Fruit fly (Drosophila melanogaster) whole organism, embryonic: ENCODE measurements around the gene Iyd.
A peak's percentile ranks its signal among the peaks of the same experiment; 100 is the strongest.

Source experiments
- CG11560 ChIP-seq: fragments of 200-800 bp; sonication (Bioruptor generic); IDR thresholded peaks from 3 replicates; pipeline ENCODE4 v1.3.6; 2022; ENCODE audit warnings: missing biosample characterization, missing genetic modification characterization
- CG11723 ChIP-seq: fragments of 200-800 bp; sonication (Bioruptor generic); optimal IDR thresholded peaks from 2 replicates; lab custom pipeline; 2017; ENCODE audit warnings: missing biosample characterization, mild to moderate bottlenecking, missing genetic modification characterization
- CG12769 ChIP-seq: fragments of 200-800 bp; sonication (Bioruptor generic); optimal IDR thresholded peaks from 2 replicates; lab custom pipeline; 2019; ENCODE audit warnings: missing biosample characterization, mild to moderate bottlenecking, missing genetic modification characterization, moderate library complexity
- CG13296 ChIP-seq: fragments of 200-800 bp; sonication (Bioruptor generic); optimal IDR thresholded peaks from 3 replicates; lab custom pipeline; 2018; ENCODE audit warnings: missing biosample characterization, mild to moderate bottlenecking, missing genetic modification characterization
- CG13624 ChIP-seq: fragments of 200-800 bp; sonication (Bioruptor generic); optimal IDR thresholded peaks from 2 replicates; lab custom pipeline; 2016; ENCODE audit warnings: missing biosample characterization, missing genetic modification characterization
- CG30431 ChIP-seq: fragments of 200-800 bp; sonication (Bioruptor generic); optimal IDR thresholded peaks from 2 replicates; lab custom pipeline; 2017; ENCODE audit warnings: missing biosample characterization, missing genetic modification characterization
- CG3847 ChIP-seq: fragments of 200-800 bp; sonication (Bioruptor generic); IDR thresholded peaks from 2 replicates; pipeline ENCODE4 v1.3.6; 2022; ENCODE audit warnings: missing biosample characterization, missing genetic modification characterization
- CG4424 ChIP-seq: fragments of 200-800 bp; sonication (Bioruptor generic); optimal IDR thresholded peaks from 3 replicates; lab custom pipeline; 2016; ENCODE audit warnings: missing biosample characterization, missing genetic modification characterization
- CG4854 ChIP-seq: fragments of 200-800 bp; sonication (Bioruptor generic); optimal IDR thresholded peaks from 2 replicates; lab custom pipeline; 2016; ENCODE audit warnings: missing biosample characterization, missing genetic modification characterization, inconsistent platforms
- CG9817 ChIP-seq: fragments of 200-800 bp; sonication (Bioruptor generic); optimal IDR thresholded peaks from 2 replicates; lab custom pipeline; 2018; ENCODE audit warnings: missing biosample characterization, mild to moderate bottlenecking, missing genetic modification characterization, moderate library complexity
- E2f1 ChIP-seq: fragments of 200-800 bp; sonication (Bioruptor generic); IDR thresholded peaks from 2 replicates; pipeline ENCODE4 v1.3.6; 2022; ENCODE audit warnings: missing biosample characterization, missing genetic modification characterization
- Hey ChIP-seq: fragments of 200-800 bp; sonication (Bioruptor generic); optimal IDR thresholded peaks from 3 replicates; lab custom pipeline; 2018; ENCODE audit warnings: missing biosample characterization, mild to moderate bottlenecking, missing genetic modification characterization
- Hmx ChIP-seq: fragments of 200-800 bp; sonication (Bioruptor generic); optimal IDR thresholded peaks from 2 replicates; lab custom pipeline; 2016; ENCODE audit warnings: missing biosample characterization, missing genetic modification characterization
- Jarid2 ChIP-seq: fragments of 200-800 bp; sonication (Bioruptor generic); optimal IDR thresholded peaks from 3 replicates; lab custom pipeline; 2017; ENCODE audit warnings: mild to moderate bottlenecking, missing biosample characterization, missing genetic modification reagents, missing genetic modification characterization
- MTF-1 ChIP-seq: fragments of 200-800 bp; sonication (Bioruptor generic); optimal IDR thresholded peaks from 2 replicates; lab custom pipeline; 2018; ENCODE audit warnings: missing biosample characterization, mild to moderate bottlenecking, missing genetic modification characterization, borderline replicate concordance
- Myb ChIP-seq: fragments of 200-800 bp; sonication (Bioruptor generic); optimal IDR thresholded peaks from 2 replicates; lab custom pipeline; 2016; ENCODE audit warnings: missing biosample characterization, missing genetic modification characterization
- NC2α ChIP-seq: fragments of 200-800 bp; sonication (Bioruptor generic); optimal IDR thresholded peaks from 2 replicates; lab custom pipeline; 2016; ENCODE audit warnings: missing biosample characterization, missing genetic modification characterization
- NK7.1 ChIP-seq: fragments of 200-800 bp; sonication (Bioruptor generic); optimal IDR thresholded peaks from 3 replicates; lab custom pipeline; 2016; ENCODE audit warnings: missing biosample characterization, missing genetic modification characterization
- NfI ChIP-seq: fragments of 200-800 bp; sonication (Bioruptor generic); optimal IDR thresholded peaks from 3 replicates; lab custom pipeline; 2018; ENCODE audit warnings: missing biosample characterization, mild to moderate bottlenecking, missing genetic modification characterization, moderate library complexity
- Oli ChIP-seq: fragments of 200-800 bp; sonication (Bioruptor generic); optimal IDR thresholded peaks from 2 replicates; lab custom pipeline; 2018; ENCODE audit warnings: missing biosample characterization, mild to moderate bottlenecking, missing genetic modification characterization, moderate library complexity
- PHDP ChIP-seq: fragments of 200-800 bp; sonication (Bioruptor generic); optimal IDR thresholded peaks from 3 replicates; lab custom pipeline; 2018; ENCODE audit warnings: missing biosample characterization, mild to moderate bottlenecking, missing genetic modification characterization, moderate library complexity
- Rfx ChIP-seq: fragments of 200-800 bp; sonication (Bioruptor generic); IDR thresholded peaks from 2 replicates; pipeline ENCODE4 v1.3.6; 2022; ENCODE audit warnings: missing biosample characterization, missing genetic modification characterization
- Spps ChIP-seq: fragments of 200-800 bp; sonication (Bioruptor generic); optimal IDR thresholded peaks from 2 replicates; lab custom pipeline; 2018; ENCODE audit warnings: missing biosample characterization, mild to moderate bottlenecking, missing genetic modification characterization
- Xrp1 ChIP-seq: fragments of 200-800 bp; sonication (Bioruptor generic); IDR thresholded peaks from 2 replicates; pipeline ENCODE4 v1.3.6; 2022; ENCODE audit warnings: missing biosample characterization, missing genetic modification characterization
- ac ChIP-seq: fragments of 200-800 bp; sonication (Bioruptor generic); optimal IDR thresholded peaks from 3 replicates; lab custom pipeline; 2017; ENCODE audit warnings: missing biosample characterization, mild to moderate bottlenecking, missing genetic modification characterization
- amos ChIP-seq: fragments of 200-800 bp; sonication (Bioruptor generic); IDR thresholded peaks from 2 replicates; pipeline ENCODE4 v1.3.6; 2022; ENCODE audit warnings: missing biosample characterization, missing genetic modification characterization; ENCODE audit not compliant: partially characterized antibody
- ato ChIP-seq: fragments of 200-800 bp; sonication (Bioruptor generic); IDR thresholded peaks from 2 replicates; pipeline ENCODE4 v1.3.6; 2022; ENCODE audit warnings: missing biosample characterization, missing genetic modification characterization; ENCODE audit not compliant: partially characterized antibody
- bbx ChIP-seq: fragments of 200-800 bp; sonication (Bioruptor generic); IDR thresholded peaks from 2 replicates; pipeline ENCODE4 v1.3.6; 2022; ENCODE audit warnings: missing biosample characterization, missing genetic modification characterization; ENCODE audit not compliant: partially characterized antibody
- bigmax ChIP-seq: fragments of 200-800 bp; sonication (Bioruptor generic); optimal IDR thresholded peaks from 2 replicates; lab custom pipeline; 2018; ENCODE audit warnings: missing biosample characterization, mild to moderate bottlenecking, missing genetic modification characterization
- bsh ChIP-seq, 2 experiments: fragments of 200-800 bp; sonication (Bioruptor generic); optimal IDR thresholded peaks; 2 replicates each; lab custom pipeline; 2017 to 2018; ENCODE audit warnings: mild to moderate bottlenecking in 2 of 2, missing biosample characterization in 2 of 2, missing genetic modification characterization in 2 of 2, moderate library complexity in 1 of 2
- cad ChIP-seq: fragments of >200 bp; optimal IDR thresholded peaks from 2 replicates; lab custom pipeline; 2017; ENCODE audit warnings: missing biosample characterization, missing genetic modification characterization
- crp ChIP-seq, 2 experiments: fragments of 200-800 bp; sonication (Bioruptor generic); optimal IDR thresholded peaks; 2 replicates in 1 of 2; 3 replicates in 1 of 2; lab custom pipeline; 2017; ENCODE audit warnings: missing biosample characterization in 2 of 2, missing genetic modification characterization in 2 of 2, mild to moderate bottlenecking in 1 of 2, moderate library complexity in 1 of 2
- dimm ChIP-seq: fragments of 200-800 bp; sonication (Bioruptor generic); IDR thresholded peaks from 2 replicates; pipeline ENCODE4 v1.3.6; 2022; ENCODE audit warnings: missing biosample characterization, missing genetic modification characterization
- dmrt11E ChIP-seq: fragments of 200-800 bp; sonication (Bioruptor generic); optimal IDR thresholded peaks from 3 replicates; lab custom pipeline; 2018; ENCODE audit warnings: missing biosample characterization, mild to moderate bottlenecking, missing genetic modification characterization, moderate library complexity
- esg ChIP-seq: fragments of 200-800 bp; sonication (Bioruptor generic); conservative IDR thresholded peaks from 2 replicates; pipeline ENCODE4 v1.3.6; 2022; ENCODE audit warnings: missing biosample characterization, missing genetic modification characterization
- eyg ChIP-seq: fragments of 200-800 bp; sonication (Bioruptor generic); optimal IDR thresholded peaks from 3 replicates; lab custom pipeline; 2016; ENCODE audit warnings: missing biosample characterization, missing genetic modification characterization
- h ChIP-seq: fragments of >200 bp; optimal IDR thresholded peaks from 2 replicates; lab custom pipeline; 2017
- hbn ChIP-seq: fragments of 200-800 bp; sonication (Bioruptor generic); IDR thresholded peaks from 2 replicates; pipeline ENCODE4 v1.3.6; 2022; ENCODE audit warnings: missing biosample characterization, missing genetic modification characterization; ENCODE audit not compliant: partially characterized antibody
- her ChIP-seq: fragments of 200-800 bp; sonication (Bioruptor generic); optimal IDR thresholded peaks from 2 replicates; lab custom pipeline; 2016; ENCODE audit warnings: missing biosample characterization, missing genetic modification characterization
- hkb ChIP-seq, 2 experiments: fragments of 200-800 bp in 1 of 2; fragments of >200 bp in 1 of 2; sonication (Bioruptor generic) in 1 of 2; IDR thresholded peaks in 1 of 2; optimal IDR thresholded peaks in 1 of 2; 2 replicates each; pipeline versions ENCODE4 v1.3.6 to Lab custom; 2017 to 2022; ENCODE audit warnings: missing biosample characterization in 1 of 2, missing genetic modification characterization in 1 of 2
- klu ChIP-seq: fragments of 200-800 bp; sonication (Bioruptor generic); IDR thresholded peaks from 2 replicates; pipeline ENCODE4 v1.3.6; 2022; ENCODE audit warnings: missing biosample characterization, missing genetic modification characterization
- knrl ChIP-seq: fragments of 200-800 bp; sonication (Bioruptor generic); IDR thresholded peaks from 3 replicates; pipeline ENCODE4 v1.3.6; 2022; ENCODE audit warnings: missing biosample characterization, missing genetic modification characterization; ENCODE audit not compliant: partially characterized antibody
- org-1 ChIP-seq: fragments of 200-800 bp; sonication (Bioruptor generic); optimal IDR thresholded peaks from 2 replicates; lab custom pipeline; 2017; ENCODE audit warnings: missing biosample characterization, missing genetic modification characterization
- ro ChIP-seq: fragments of 200-800 bp; sonication (Bioruptor generic); IDR thresholded peaks from 2 replicates; pipeline ENCODE4 v1.3.6; 2022; ENCODE audit warnings: missing biosample characterization, missing genetic modification characterization
- scrt ChIP-seq: fragments of 200-800 bp; sonication (Bioruptor generic); optimal IDR thresholded peaks from 2 replicates; lab custom pipeline; 2018; ENCODE audit warnings: missing biosample characterization, mild to moderate bottlenecking, missing genetic modification characterization, moderate library complexity
- sim ChIP-seq: fragments of 200-800 bp; sonication (Bioruptor generic); IDR thresholded peaks from 2 replicates; pipeline ENCODE4 v1.3.6; 2022; ENCODE audit warnings: missing biosample characterization, missing genetic modification characterization
- so ChIP-seq: fragments of 200-800 bp; sonication (Bioruptor generic); IDR thresholded peaks from 3 replicates; pipeline ENCODE4 v1.3.6; 2022; ENCODE audit warnings: missing biosample characterization, missing genetic modification characterization
- ssp ChIP-seq: fragments of 200-800 bp; sonication (Bioruptor generic); IDR thresholded peaks from 2 replicates; pipeline ENCODE4 v1.3.6; 2022; ENCODE audit warnings: missing biosample characterization, missing genetic modification characterization
- tna ChIP-seq: fragments of 200-800 bp; sonication (Bioruptor generic); IDR thresholded peaks from 2 replicates; pipeline ENCODE4 v1.3.6; 2022; ENCODE audit warnings: missing biosample characterization, missing genetic modification characterization; ENCODE audit not compliant: partially characterized antibody
- trem ChIP-seq: fragments of 200-800 bp; optimal IDR thresholded peaks from 3 replicates; lab custom pipeline; 2019; ENCODE audit warnings: missing biosample characterization, mild to moderate bottlenecking, missing genetic modification characterization, moderate library complexity

Iyd gene

DNA sequence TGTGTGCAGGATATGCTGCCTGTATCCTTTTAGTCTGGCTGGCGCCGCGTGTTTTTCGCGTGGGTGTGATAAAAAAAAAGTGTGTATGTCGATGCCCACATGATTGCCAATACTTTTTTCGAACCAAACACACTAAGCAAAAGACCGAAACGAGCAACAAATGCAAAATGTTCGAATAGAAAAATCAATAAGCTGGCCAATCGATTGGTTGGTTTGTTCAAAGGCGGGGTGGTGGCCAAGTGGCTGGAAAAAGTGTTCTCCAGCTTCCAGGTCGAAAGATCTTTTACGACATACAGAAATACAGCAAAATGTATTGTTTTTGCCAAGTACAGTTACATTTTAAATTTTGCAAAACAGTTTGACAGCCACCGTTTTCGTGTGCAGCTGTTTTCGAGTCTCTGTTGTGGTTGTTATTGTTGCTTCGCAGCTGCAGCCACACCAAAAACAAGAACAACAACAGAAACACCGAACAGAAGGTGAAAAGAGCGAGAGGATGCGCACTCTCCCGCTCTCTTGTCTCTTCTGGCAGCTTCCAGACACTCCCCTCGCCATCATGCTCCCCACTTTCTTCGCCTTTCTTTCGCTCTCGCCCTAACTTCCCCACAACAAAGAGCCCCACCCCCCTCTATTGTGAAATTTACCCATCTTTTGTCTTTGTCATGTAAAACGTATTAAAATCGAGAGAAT lies 27.7 kb upstream of the Iyd start:
- TF ChIP-seq crp (GFP tag; optimal IDR thresholded peaks at IDR 0.05; lab: Kevin White, UChicago): peak in 1 of 2 experiments; percentile 60
- TF ChIP-seq ato: 0 out of 2 replicates have a peak, but pooled peaks have one; percentile 37
- TF ChIP-seq amos: no peak
- TF ChIP-seq dimm (GFP tag; lab: Robert Waterston, UW): no peak
- no peak for TF ChIP-seq CG4424 (GFP tag; lab: Kevin White, UChicago)
- no peak for TF ChIP-seq CG11560 (tag; lab: Robert Waterston, UW)
- TF ChIP-seq bigmax (GFP tag; lab: Kevin White, UChicago): no peak
- no peak for TF ChIP-seq hbn
- no peak for TF ChIP-seq Rfx (GFP tag; lab: Robert Waterston, UW)
- TF ChIP-seq ac: peak; percentile 29
- TF ChIP-seq CG4854 (GFP tag; lab: Kevin White, UChicago): no peak
- TF ChIP-seq Spps: no peak
- TF ChIP-seq CG3847 (GFP tag; lab: Robert Waterston, UW): no peak
- TF ChIP-seq scrt (GFP tag; lab: Kevin White, UChicago): peak; percentile 22
- TF ChIP-seq NfI (GFP tag; lab: Kevin White, UChicago): no peak
- no peak for TF ChIP-seq Oli (tag; lab: Kevin White, UChicago)
- no peak for TF ChIP-seq Xrp1 (GFP tag; lab: Robert Waterston, UW)
- TF ChIP-seq dmrt11E: no peak
- peak; percentile 75 for TF ChIP-seq cad
- no peak for TF ChIP-seq Myb (GFP tag; lab: Kevin White, UChicago)
- peak; percentile 2 for TF ChIP-seq CG12769 (tag; lab: Kevin White, UChicago)
- no peak for TF ChIP-seq org-1 (GFP tag; lab: Kevin White, UChicago)
- no peak for TF ChIP-seq PHDP (tag; lab: Kevin White, UChicago)
- TF ChIP-seq tna (GFP tag; lab: Robert Waterston, UW): no peak
- no peak for TF ChIP-seq CG9817 (tag; lab: Kevin White, UChicago)
- TF ChIP-seq NK7.1 (GFP tag; lab: Kevin White, UChicago): no peak
- TF ChIP-seq esg (GFP tag; lab: Robert Waterston, UW): no peak
- no peak for TF ChIP-seq ssp (GFP tag; lab: Robert Waterston, UW)
- no peak for TF ChIP-seq NC2α (GFP tag; lab: Kevin White, UChicago)
- no peak for TF ChIP-seq sim (GFP tag; lab: Robert Waterston, UW)
- no peak for TF ChIP-seq ro (GFP tag; lab: Robert Waterston, UW)
- TF ChIP-seq klu (GFP tag; lab: Robert Waterston, UW): no peak
- TF ChIP-seq her: no peak
- no peak for TF ChIP-seq Hmx (GFP tag; lab: Kevin White, UChicago)
- TF ChIP-seq Jarid2 (GFP tag; lab: Kevin White, UChicago): no peak
- TF ChIP-seq bsh (GFP tag; optimal IDR thresholded peaks at IDR 0.05; lab: Kevin White, UChicago): no peak
- no peak for TF ChIP-seq Hey
- no peak for TF ChIP-seq CG11723 (GFP tag; lab: Kevin White, UChicago)
- no peak for TF ChIP-seq E2f1 (GFP tag; lab: Robert Waterston, UW)
- TF ChIP-seq CG13624: no peak
- TF ChIP-seq so (GFP tag; lab: Robert Waterston, UW): no peak
- TF ChIP-seq MTF-1 (GFP tag; lab: Kevin White, UChicago): no peak
- TF ChIP-seq eyg (GFP tag; lab: Kevin White, UChicago): no peak
- TF ChIP-seq bbx (GFP tag; lab: Robert Waterston, UW): peak; percentile 20; the same call in 1 of the 2 replicates
- no peak for TF ChIP-seq trem
- TF ChIP-seq knrl (GFP tag; lab: Robert Waterston, UW): no peak
- TF ChIP-seq CG30431 (GFP tag; lab: Kevin White, UChicago): no peak
- no peak for TF ChIP-seq h (lab: Kevin White, UChicago)
- no peak for TF ChIP-seq hkb (optimal IDR thresholded peaks at IDR 0.05; lab: Kevin White, UChicago)
- TF ChIP-seq hkb (GFP tag; IDR thresholded peaks at IDR 0.05; lab: Robert Waterston, UW): no peak
- no peak for TF ChIP-seq CG13296 (GFP tag; lab: Kevin White, UChicago)
